Worm (Caenorhabditis elegans) whole organism, L3 larva: ENCODE data around the gene B0491.6.

Source experiments
- ZK546.5 ChIP-seq: sonication (generic microtip); optimal IDR thresholded peaks from 2 replicates; lab custom pipeline; 2017; ENCODE audit warnings: missing biosample characterization, missing genetic modification characterization
- elt-1 ChIP-seq: fragments of 150-350 bp; optimal IDR thresholded peaks from 2 replicates; lab custom pipeline; 2014; ENCODE audit warnings: missing biosample characterization, missing genetic modification characterization
- lin-15B ChIP-seq: fragments of 150-350 bp; optimal IDR thresholded peaks from 2 replicates; lab custom pipeline; 2014; ENCODE audit warnings: missing biosample characterization, missing genetic modification characterization
- mml-1 ChIP-seq: fragments of 150-350 bp; sonication (generic microtip); optimal IDR thresholded peaks from 3 replicates; lab custom pipeline; 2014; ENCODE audit warnings: missing biosample characterization, missing genetic modification characterization
- nhr-11 ChIP-seq: fragments of 150-350 bp; optimal IDR thresholded peaks from 2 replicates; lab custom pipeline; 2014; ENCODE audit warnings: missing biosample characterization, missing genetic modification characterization
- nhr-237 ChIP-seq: fragments of 150-350 bp; optimal IDR thresholded peaks from 2 replicates; lab custom pipeline; 2014; ENCODE audit warnings: missing biosample characterization, missing genetic modification characterization
- zag-1 ChIP-seq: fragments of 150-350 bp; optimal IDR thresholded peaks from 2 replicates; lab custom pipeline; 2014; ENCODE audit warnings: missing biosample characterization, missing genetic modification characterization
- ztf-11 ChIP-seq: fragments of 150-350 bp; optimal IDR thresholded peaks from 2 replicates; lab custom pipeline; 2014; ENCODE audit warnings: missing biosample characterization, missing genetic modification characterization

ce11 chrII:11333846-11334638 lies 14.1 kb downstream of the B0491.6 start:
- TF ChIP-seq nhr-11 (tag; lab: Kevin White, UChicago) (no peak), ztf-11 (tag; lab: Kevin White, UChicago) (no peak), lin-15B (tag; lab: Kevin White, UChicago) (no peak), elt-1 (tag; lab: Kevin White, UChicago) (no peak), nhr-237 (tag; lab: Kevin White, UChicago) (no peak), zag-1 (no peak), ZK546.5 (no peak), mml-1 (tag; lab: Kevin White, UChicago) (no peak)
